Worm (Caenorhabditis elegans): Measurements from ENCODE around the gene pis-1.

- TF ChIP-seq B0336.3 (GFP tag; IDR thresholded peaks at IDR 0.05) (no peak), hmg-1.2 (GFP tag; IDR thresholded peaks at IDR 0.05) (no peak), unc-62 (GFP tag; optimal IDR thresholded peaks at IDR 0.05) (no peak), snpc-4 (GFP tag; optimal IDR thresholded peaks at IDR 0.05) (no peak), snpc-4 (tag; optimal IDR thresholded peaks at IDR 0.05) (no peak)
Observed at ce11 chrIV:9821621-9822020, 25.2 kb upstream of the pis-1 start, which contains the start of gene col-123.

Data from whole organism, young adult.